Fruit fly (Drosophila melanogaster): ENCODE data around the gene IP3K2.

Gene IP3K2

dm6 chrX:13275139-13275538 lies 28.3 kb upstream of the IP3K2 start (continued):
- TF ChIP-seq repo (GFP tag; optimal IDR thresholded peaks at IDR 0.05): no peak
- TF ChIP-seq sd (tag; optimal IDR thresholded peaks at IDR 0.05): no peak
- peak; percentile 41; the same call in 1 of the 3 replicates for TF ChIP-seq Mrtf (GFP tag; IDR thresholded peaks at IDR 0.05)
- TF ChIP-seq Deaf1 (tag; optimal IDR thresholded peaks at IDR 0.05): peak; percentile 18
- TF ChIP-seq Lim3 (GFP tag; IDR thresholded peaks at IDR 0.05): no peak
- no peak for TF ChIP-seq slp2 (GFP tag; optimal IDR thresholded peaks at IDR 0.05)
- TF ChIP-seq so (GFP tag; IDR thresholded peaks at IDR 0.05): no peak
- TF ChIP-seq CG7963 (GFP tag; IDR thresholded peaks at IDR 0.05; ENCODE audit: partially characterized antibody): no peak
- no peak for TF ChIP-seq sens-2 (GFP tag; IDR thresholded peaks at IDR 0.05)
- peak; percentile 20 for TF ChIP-seq Asciz (GFP tag; optimal IDR thresholded peaks at IDR 0.05)
- no peak for TF ChIP-seq zen2 (GFP tag; IDR thresholded peaks at IDR 0.05; ENCODE audit: partially characterized antibody)
- TF ChIP-seq jing (GFP tag; optimal IDR thresholded peaks at IDR 0.05): no peak
- no peak for TF ChIP-seq CG2199 (GFP tag; IDR thresholded peaks at IDR 0.05)
- TF ChIP-seq CG9727 (GFP tag; optimal IDR thresholded peaks at IDR 0.05): peak; percentile 27
- TF ChIP-seq CG12391 (tag; optimal IDR thresholded peaks at IDR 0.05): peak; percentile 58
- 0 out of 2 replicates have a peak, but pooled peaks have one; percentile 20 for TF ChIP-seq CG11085 (GFP tag; IDR thresholded peaks at IDR 0.05)
- TF ChIP-seq h (optimal IDR thresholded peaks at IDR 0.05): no peak
- peak; percentile 44; the same call in 2 of the 3 replicates for TF ChIP-seq croc (GFP tag; conservative IDR thresholded peaks at IDR 0.05)
- no peak for TF ChIP-seq CG14014 (GFP tag; IDR thresholded peaks at IDR 0.05)
- TF ChIP-seq CG4328 (GFP tag; optimal IDR thresholded peaks at IDR 0.05): no peak
- no peak for TF ChIP-seq D (optimal IDR thresholded peaks at IDR 0.05)
- TF ChIP-seq D (GFP tag; optimal IDR thresholded peaks at IDR 0.05): peak; percentile 52
- no peak for TF ChIP-seq CG34422 (GFP tag; IDR thresholded peaks at IDR 0.05)
- TF ChIP-seq klu (GFP tag; IDR thresholded peaks at IDR 0.05): no peak
- TF ChIP-seq CG17829 (tag; optimal IDR thresholded peaks at IDR 0.05): peak; percentile 47
- TF ChIP-seq sens (GFP tag): peak; percentile 70
- peak; percentile 17 for TF ChIP-seq gcm (GFP tag; optimal IDR thresholded peaks at IDR 0.05)
- no peak for TF ChIP-seq CG7271 (tag; optimal IDR thresholded peaks at IDR 0.05)
- TF ChIP-seq nom (GFP tag; optimal IDR thresholded peaks at IDR 0.05): peak; percentile 48
- peak; percentile 18 for TF ChIP-seq CG13775 (GFP tag; optimal IDR thresholded peaks at IDR 0.05)
- peak; percentile 68 for TF ChIP-seq Ssrp (tag; optimal IDR thresholded peaks at IDR 0.05)
- peak; percentile 43 for TF ChIP-seq CG17359 (tag; optimal IDR thresholded peaks at IDR 0.05)
- TF ChIP-seq Atf-2 (GFP tag; optimal IDR thresholded peaks at IDR 0.05): no peak
- TF ChIP-seq ewg (GFP tag; optimal IDR thresholded peaks at IDR 0.05): peak; percentile 14
- peak; percentile 48 for TF ChIP-seq CG4820 (GFP tag; optimal IDR thresholded peaks at IDR 0.05)
- TF ChIP-seq CG1529 (GFP tag; optimal IDR thresholded peaks at IDR 0.05): peak; percentile 7
- TF ChIP-seq phol (tag; optimal IDR thresholded peaks at IDR 0.05): peak; percentile 71
- peak; percentile 35 for TF ChIP-seq D19A (tag; optimal IDR thresholded peaks at IDR 0.05)
- peak; percentile 36 for TF ChIP-seq CG9437 (GFP tag; optimal IDR thresholded peaks at IDR 0.05)
- TF ChIP-seq esg (GFP tag; conservative IDR thresholded peaks at IDR 0.05): peak; percentile 31; the same call in 1 of the 2 replicates
- TF ChIP-seq CG10979 (tag; optimal IDR thresholded peaks at IDR 0.05): peak; percentile 64
- no peak for TF ChIP-seq cas (GFP tag; IDR thresholded peaks at IDR 0.05)
- TF ChIP-seq Sox102F (GFP tag; optimal IDR thresholded peaks at IDR 0.05): peak; percentile 59
- no peak for TF ChIP-seq rib (GFP tag; IDR thresholded peaks at IDR 0.05)
- TF ChIP-seq gro (GFP tag; optimal IDR thresholded peaks at IDR 0.05): no peak
- no peak for TF ChIP-seq CG34224 (GFP tag; IDR thresholded peaks at IDR 0.05; ENCODE audit: partially characterized antibody)
- TF ChIP-seq hbn (GFP tag; IDR thresholded peaks at IDR 0.05; ENCODE audit: partially characterized antibody): no peak
- TF ChIP-seq unpg (GFP tag; optimal IDR thresholded peaks at IDR 0.05): peak; percentile 47
- TF ChIP-seq tll (GFP tag; optimal IDR thresholded peaks at IDR 0.05): no peak
- peak; percentile 29 for TF ChIP-seq gsb-n (tag; optimal IDR thresholded peaks at IDR 0.05)
- TF ChIP-seq Xbp1 (GFP tag; optimal IDR thresholded peaks at IDR 0.05): peak; percentile 39

Measured in whole organism, embryonic.